Fruit fly (Drosophila melanogaster) whole organism, prepupa: Measurements from ENCODE around the gene elB.

Source experiments
- CG34406 ChIP-seq: fragments of 200-800 bp; sonication (Bioruptor generic); optimal IDR thresholded peaks from 3 replicates; lab custom pipeline; 2016; ENCODE audit warnings: missing biosample characterization, missing genetic modification characterization
- CG6163 ChIP-seq: fragments of 200-800 bp; sonication (Bioruptor generic); IDR thresholded peaks from 3 replicates; pipeline ENCODE4 v1.3.6; 2022; ENCODE audit warnings: missing biosample characterization, missing genetic modification characterization
- CG9139 ChIP-seq: fragments of 200-800 bp; sonication (Bioruptor generic); optimal IDR thresholded peaks from 3 replicates; lab custom pipeline; 2017; ENCODE audit warnings: missing biosample characterization, mild to moderate bottlenecking, missing genetic modification characterization
- Sox102F ChIP-seq: fragments of 200-800 bp; sonication (Bioruptor generic); optimal IDR thresholded peaks from 2 replicates; lab custom pipeline; 2016; ENCODE audit warnings: missing biosample characterization, mild to moderate bottlenecking, missing genetic modification characterization

- no peak for TF ChIP-seq CG6163 (GFP tag; lab: Robert Waterston, UW)
- no peak for TF ChIP-seq CG34406
- no peak for TF ChIP-seq Sox102F (GFP tag; lab: Kevin White, UChicago)
- TF ChIP-seq CG9139: no peak
Observed at dm6 chr2L:14445588-14446484, 36.5 kb upstream of the elB start.
